Fruit fly (Drosophila melanogaster) whole organism, adult: Measurements from ENCODE around the gene Prm.
A peak's percentile ranks its signal among the peaks of the same experiment; 100 is the strongest.

Source experiments
- CG11617 ChIP-seq: fragments of 200-800 bp; sonication (Bioruptor generic); optimal IDR thresholded peaks from 2 replicates; lab custom pipeline; 2017; ENCODE audit warnings: mild to moderate bottlenecking, missing biosample characterization, missing genetic modification reagents, missing genetic modification characterization
- CG12768 ChIP-seq: fragments of 200-800 bp; sonication (Bioruptor generic); optimal IDR thresholded peaks from 2 replicates; lab custom pipeline; 2017; ENCODE audit warnings: missing biosample characterization, missing genetic modification characterization, mild to moderate bottlenecking, moderate library complexity, missing genetic modification reagents
- CG14711 ChIP-seq: fragments of 200-800 bp; sonication (Bioruptor generic); optimal IDR thresholded peaks from 2 replicates; lab custom pipeline; 2018; ENCODE audit warnings: missing biosample characterization, mild to moderate bottlenecking, missing genetic modification characterization, moderate library complexity
- CG1620 ChIP-seq: fragments of 200-800 bp; sonication (Bioruptor generic); optimal IDR thresholded peaks from 2 replicates; lab custom pipeline; 2016; ENCODE audit warnings: missing biosample characterization, missing genetic modification characterization
- CG33017 ChIP-seq: fragments of 200-800 bp; sonication (Bioruptor generic); optimal IDR thresholded peaks from 2 replicates; lab custom pipeline; 2018; ENCODE audit warnings: missing biosample characterization, mild to moderate bottlenecking, missing genetic modification characterization, moderate library complexity
- CG5204 ChIP-seq: fragments of 200-800 bp; sonication (Bioruptor generic); optimal IDR thresholded peaks from 2 replicates; lab custom pipeline; 2016; ENCODE audit warnings: missing biosample characterization, missing genetic modification characterization
- CG7045 ChIP-seq: fragments of 200-800 bp; sonication (Bioruptor generic); optimal IDR thresholded peaks from 2 replicates; lab custom pipeline; 2017; ENCODE audit warnings: missing biosample characterization, mild to moderate bottlenecking, missing genetic modification characterization
- CG7101 ChIP-seq: fragments of 200-800 bp; sonication (Bioruptor generic); optimal IDR thresholded peaks from 2 replicates; lab custom pipeline; 2018; ENCODE audit warnings: missing biosample characterization, mild to moderate bottlenecking, missing genetic modification characterization, moderate library complexity
- Clk ChIP-seq: fragments of 200-800 bp; sonication (Bioruptor generic); optimal IDR thresholded peaks from 2 replicates; lab custom pipeline; 2017; ENCODE audit warnings: missing biosample characterization, missing genetic modification characterization
- Crg-1 ChIP-seq: fragments of 200-800 bp; sonication (Bioruptor generic); optimal IDR thresholded peaks from 2 replicates; lab custom pipeline; 2016; ENCODE audit warnings: missing biosample characterization, missing genetic modification characterization
- Hr96 ChIP-seq: fragments of 200-800 bp; sonication (Bioruptor generic); optimal IDR thresholded peaks from 2 replicates; lab custom pipeline; 2016; ENCODE audit warnings: missing biosample characterization, missing genetic modification characterization
- Mnt ChIP-seq: fragments of 200-800 bp; sonication (Bioruptor generic); optimal IDR thresholded peaks from 2 replicates; lab custom pipeline; 2016; ENCODE audit warnings: missing biosample characterization, mild to moderate bottlenecking, missing genetic modification characterization
- bab1 ChIP-seq: fragments of 200-800 bp; sonication (Bioruptor generic); optimal IDR thresholded peaks from 3 replicates; lab custom pipeline; 2019; ENCODE audit warnings: missing biosample characterization, mild to moderate bottlenecking, missing genetic modification characterization, moderate library complexity
- cic ChIP-seq: fragments of 200-800 bp; sonication (Bioruptor generic); optimal IDR thresholded peaks from 2 replicates; lab custom pipeline; 2017; ENCODE audit warnings: missing biosample characterization, mild to moderate bottlenecking, missing genetic modification characterization, moderate library complexity
- cnc ChIP-seq, 2 experiments: fragments of >200 bp; optimal IDR thresholded peaks; 2 replicates each; lab custom pipeline; 2017
- kay ChIP-seq: fragments of 200-800 bp; sonication (Bioruptor generic); peaks from one replicate; lab custom pipeline; 2016; ENCODE audit warnings: missing biosample characterization, missing genetic modification characterization, borderline replicate concordance
- ovo ChIP-seq: fragments of 200-800 bp; sonication (Bioruptor generic); optimal IDR thresholded peaks from 2 replicates; lab custom pipeline; 2016; ENCODE audit warnings: missing biosample characterization, missing genetic modification characterization
- pad ChIP-seq: fragments of 200-800 bp; sonication (Bioruptor generic); optimal IDR thresholded peaks from 3 replicates; lab custom pipeline; 2017; ENCODE audit warnings: missing biosample characterization, missing genetic modification characterization, mild to moderate bottlenecking, moderate library complexity, missing genetic modification reagents
- tj ChIP-seq: fragments of 200-800 bp; sonication (Bioruptor generic); optimal IDR thresholded peaks from 3 replicates; lab custom pipeline; 2017; ENCODE audit warnings: missing biosample characterization, mild to moderate bottlenecking, missing genetic modification characterization, moderate library complexity
- toe ChIP-seq: fragments of 200-800 bp; sonication (Bioruptor generic); optimal IDR thresholded peaks from 2 replicates; lab custom pipeline; 2016; ENCODE audit warnings: missing biosample characterization, missing genetic modification characterization

Gene Prm

dm6 chr3L:8696487-8696954, 48.6 kb downstream of the Prm start:
- TF ChIP-seq Hr96 (GFP tag; lab: Kevin White, UChicago), result peak; percentile 42
- peak; percentile 27 for TF ChIP-seq Clk (GFP tag; lab: Kevin White, UChicago)
- TF ChIP-seq CG7101 (tag; lab: Kevin White, UChicago), result peak; percentile 66
- TF ChIP-seq Crg-1 (GFP tag; lab: Kevin White, UChicago), result peak; percentile 88
- peak; percentile 95 for TF ChIP-seq cic (GFP tag; lab: Kevin White, UChicago)
- TF ChIP-seq toe (GFP tag; lab: Kevin White, UChicago), result no peak
- peak; percentile 93 for TF ChIP-seq bab1 (GFP tag; lab: Kevin White, UChicago)
- peak; percentile 59 for TF ChIP-seq pad (GFP tag; lab: Kevin White, UChicago)
- TF ChIP-seq CG1620, result peak; percentile 67
- peak; percentile 86 for TF ChIP-seq Mnt (GFP tag; lab: Kevin White, UChicago)
- TF ChIP-seq cnc (optimal IDR thresholded peaks at IDR 0.05; lab: Kevin White, UChicago), result no peak
- TF ChIP-seq CG12768 (GFP tag; lab: Kevin White, UChicago), result peak; percentile 91
- peak; percentile 83 for TF ChIP-seq CG7045 (GFP tag; lab: Kevin White, UChicago)
- TF ChIP-seq tj, result peak; percentile 45
- peak; percentile 45 for TF ChIP-seq CG14711 (tag; lab: Kevin White, UChicago)
- no peak for TF ChIP-seq kay (GFP tag; lab: Kevin White, UChicago)
- peak; percentile 78 for TF ChIP-seq CG11617 (GFP tag; lab: Kevin White, UChicago)
- peak; percentile 23 for TF ChIP-seq CG33017 (tag; lab: Kevin White, UChicago)
- peak; percentile 91 for TF ChIP-seq ovo (GFP tag; lab: Kevin White, UChicago)
- peak; percentile 51 for TF ChIP-seq CG5204

- TF ChIP-seq tj, result peak; percentile 57
- no peak for TF ChIP-seq bab1 (GFP tag; lab: Kevin White, UChicago)
These were observed 49.2 kb downstream of the Prm start for dm6 chr3L:8695959-8696358.

dm6 chr3L:8693558-8694502, 51.3 kb downstream of the Prm start:
- peak; percentile 29 for TF ChIP-seq ovo (GFP tag; lab: Kevin White, UChicago)
- TF ChIP-seq cnc (optimal IDR thresholded peaks at IDR 0.05; lab: Kevin White, UChicago), result no peak
- no peak for TF ChIP-seq CG7045 (GFP tag; lab: Kevin White, UChicago)
- no peak for TF ChIP-seq CG14711 (tag; lab: Kevin White, UChicago)
- no peak for TF ChIP-seq CG1620
- no peak for TF ChIP-seq Crg-1 (GFP tag; lab: Kevin White, UChicago)
- no peak for TF ChIP-seq CG11617 (GFP tag; lab: Kevin White, UChicago)
- peak; percentile 85 for TF ChIP-seq bab1 (GFP tag; lab: Kevin White, UChicago)
- no peak for TF ChIP-seq CG5204
- TF ChIP-seq CG12768 (GFP tag; lab: Kevin White, UChicago), result no peak
- no peak for TF ChIP-seq toe (GFP tag; lab: Kevin White, UChicago)
- peak; percentile 79 for TF ChIP-seq kay (GFP tag; lab: Kevin White, UChicago)
- TF ChIP-seq cic (GFP tag; lab: Kevin White, UChicago), result peak; percentile 47

- TF ChIP-seq CG7045 (GFP tag; lab: Kevin White, UChicago) (peak; percentile 54), CG12768 (GFP tag; lab: Kevin White, UChicago) (peak; percentile 85), Hr96 (GFP tag; lab: Kevin White, UChicago) (peak; percentile 53), cic (GFP tag; lab: Kevin White, UChicago) (peak; percentile 85), bab1 (GFP tag; lab: Kevin White, UChicago) (peak; percentile 86), toe (GFP tag; lab: Kevin White, UChicago) (no peak), ovo (GFP tag; lab: Kevin White, UChicago) (no peak), CG1620 (no peak), CG5204 (no peak), Clk (GFP tag; lab: Kevin White, UChicago) (no peak), CG11617 (GFP tag; lab: Kevin White, UChicago) (peak; percentile 91), CG33017 (tag; lab: Kevin White, UChicago) (peak; percentile 25), kay (GFP tag; lab: Kevin White, UChicago) (peak; percentile 89), Crg-1 (GFP tag; lab: Kevin White, UChicago) (peak; percentile 14), tj (peak; percentile 49), pad (GFP tag; lab: Kevin White, UChicago) (peak; percentile 43), Mnt (GFP tag; lab: Kevin White, UChicago) (peak; percentile 63), CG7101 (tag; lab: Kevin White, UChicago) (peak; percentile 68), CG14711 (tag; lab: Kevin White, UChicago) (peak; percentile 56), cnc (optimal IDR thresholded peaks at IDR 0.05; lab: Kevin White, UChicago) (no peak)
These were observed 52.9 kb downstream of the Prm start for dm6 chr3L:8691891-8692874.
